Worm (Caenorhabditis elegans): ENCODE measurements around the gene C06H2.7.

DNA sequence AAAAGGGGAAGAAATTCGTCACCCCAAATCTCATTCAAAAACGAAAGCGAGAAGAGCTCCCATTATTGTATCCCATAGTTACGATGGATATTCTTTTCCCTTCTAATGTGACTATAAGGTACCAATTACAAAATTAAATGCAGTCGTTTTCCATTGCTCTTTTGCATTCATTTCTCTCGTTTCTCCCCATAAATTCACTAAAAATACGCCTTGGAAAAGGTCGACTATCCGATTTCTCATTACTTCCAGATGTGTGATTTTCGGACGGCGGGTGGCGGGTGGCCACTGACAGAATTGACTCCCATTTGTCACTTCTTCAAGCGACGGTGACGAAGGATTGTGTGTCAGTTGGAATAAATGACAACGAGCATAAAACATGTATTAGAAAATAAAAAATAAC is 11.1 kb downstream of the C06H2.7 start:
- TF ChIP-seq nfya-1 (tag; optimal IDR thresholded peaks at IDR 0.05), result no peak
- no peak for TF ChIP-seq rnt-1 (tag; optimal IDR thresholded peaks at IDR 0.05)
- no peak for TF ChIP-seq C08G9.2 (tag; optimal IDR thresholded peaks at IDR 0.05)
- TF ChIP-seq tbx-7 (tag; optimal IDR thresholded peaks at IDR 0.05), result no peak
- no peak for TF ChIP-seq ceh-34 (tag; optimal IDR thresholded peaks at IDR 0.05)
- no peak for TF ChIP-seq unc-55 (GFP tag; optimal IDR thresholded peaks at IDR 0.05)
